Fruit fly (Drosophila melanogaster) whole organism, prepupa: Measurements from ENCODE around the gene CG9184.

Experiments
- Blimp-1 ChIP-seq: fragments of 200-800 bp; sonication (Bioruptor generic); optimal IDR thresholded peaks from 3 replicates; lab custom pipeline; 2017; ENCODE audit warnings: missing biosample characterization, missing genetic modification characterization, mild to moderate bottlenecking, moderate library complexity, missing genetic modification reagents
- CG10631 ChIP-seq: fragments of 200-800 bp; sonication (Bioruptor generic); optimal IDR thresholded peaks from 2 replicates; lab custom pipeline; 2016; ENCODE audit warnings: missing biosample characterization, missing genetic modification characterization
- CG11902 ChIP-seq: fragments of 200-800 bp; sonication (Bioruptor generic); optimal IDR thresholded peaks from 3 replicates; lab custom pipeline; 2016; ENCODE audit warnings: missing biosample characterization, missing genetic modification characterization
- CG15336 ChIP-seq: fragments of 200-800 bp; sonication (Bioruptor generic); IDR thresholded peaks from 2 replicates; pipeline ENCODE4 v1.3.6; 2022; ENCODE audit warnings: missing biosample characterization, missing genetic modification characterization
- CG1621 ChIP-seq: fragments of 200-800 bp; sonication (Bioruptor generic); optimal IDR thresholded peaks from 3 replicates; lab custom pipeline; 2018; ENCODE audit warnings: missing biosample characterization, mild to moderate bottlenecking, missing genetic modification characterization
- CG3032 ChIP-seq: fragments of 200-800 bp; optimal IDR thresholded peaks from 2 replicates; lab custom pipeline; 2019; ENCODE audit warnings: missing biosample characterization, mild to moderate bottlenecking, missing genetic modification characterization, moderate library complexity
- CG31627 ChIP-seq: fragments of 200-800 bp; sonication (Bioruptor generic); optimal IDR thresholded peaks from 3 replicates; lab custom pipeline; 2016; ENCODE audit warnings: missing biosample characterization, missing genetic modification characterization
- CG32006 ChIP-seq: fragments of 200-800 bp; sonication (Bioruptor generic); optimal IDR thresholded peaks from 3 replicates; lab custom pipeline; 2017; ENCODE audit warnings: missing biosample characterization, mild to moderate bottlenecking, missing genetic modification characterization
- CG34406 ChIP-seq: fragments of 200-800 bp; sonication (Bioruptor generic); optimal IDR thresholded peaks from 3 replicates; lab custom pipeline; 2016; ENCODE audit warnings: missing biosample characterization, missing genetic modification characterization
- CG6163 ChIP-seq: fragments of 200-800 bp; sonication (Bioruptor generic); IDR thresholded peaks from 3 replicates; pipeline ENCODE4 v1.3.6; 2022; ENCODE audit warnings: missing biosample characterization, missing genetic modification characterization
- CG6792 ChIP-seq: fragments of 200-800 bp; sonication (Bioruptor generic); optimal IDR thresholded peaks from 3 replicates; lab custom pipeline; 2016; ENCODE audit warnings: missing biosample characterization, missing genetic modification characterization
- CG6808 ChIP-seq: fragments of 200-800 bp; sonication (Bioruptor generic); optimal IDR thresholded peaks from 3 replicates; lab custom pipeline; 2017; ENCODE audit warnings: missing biosample characterization, missing genetic modification characterization, mild to moderate bottlenecking, moderate library complexity, missing genetic modification reagents
- CG7368 ChIP-seq: fragments of 200-800 bp; sonication (Bioruptor generic); optimal IDR thresholded peaks from 3 replicates; lab custom pipeline; 2016; ENCODE audit warnings: missing biosample characterization, missing genetic modification characterization
- CG8319 ChIP-seq: fragments of 200-800 bp; sonication (Bioruptor generic); optimal IDR thresholded peaks from 3 replicates; lab custom pipeline; 2016; ENCODE audit warnings: missing biosample characterization, missing genetic modification characterization
- CG9139 ChIP-seq: fragments of 200-800 bp; sonication (Bioruptor generic); optimal IDR thresholded peaks from 3 replicates; lab custom pipeline; 2017; ENCODE audit warnings: missing biosample characterization, mild to moderate bottlenecking, missing genetic modification characterization
- Eip75B ChIP-seq: fragments of 200-800 bp; sonication (Bioruptor generic); optimal IDR thresholded peaks from 3 replicates; lab custom pipeline; 2016; ENCODE audit warnings: missing biosample characterization, missing genetic modification characterization
- Eip93F ChIP-seq: fragments of 200-800 bp; sonication (Bioruptor generic); optimal IDR thresholded peaks from 2 replicates; lab custom pipeline; 2016; ENCODE audit warnings: missing biosample characterization, mild to moderate bottlenecking, missing genetic modification characterization
- Ets21C ChIP-seq: fragments of 200-800 bp; sonication (Bioruptor generic); optimal IDR thresholded peaks from 3 replicates; lab custom pipeline; 2016; ENCODE audit warnings: missing biosample characterization, missing genetic modification characterization
- Ets96B ChIP-seq: fragments of 200-800 bp; optimal IDR thresholded peaks from 2 replicates; lab custom pipeline; 2019; ENCODE audit warnings: missing biosample characterization, mild to moderate bottlenecking, missing genetic modification characterization, moderate library complexity
- Gug ChIP-seq: fragments of 200-800 bp; sonication (Bioruptor generic); IDR thresholded peaks from 2 replicates; pipeline ENCODE4 v1.3.6; 2022; ENCODE audit warnings: missing biosample characterization, missing genetic modification characterization
- Hr38 ChIP-seq: sonication (Bioruptor generic); optimal IDR thresholded peaks from 2 replicates; lab custom pipeline; 2016; ENCODE audit warnings: missing biosample characterization, missing genetic modification characterization
- Hr39 ChIP-seq: fragments of 200-800 bp; sonication (Bioruptor generic); optimal IDR thresholded peaks from 2 replicates; lab custom pipeline; 2016; ENCODE audit warnings: missing biosample characterization, missing genetic modification characterization
- Hr4 ChIP-seq: fragments of 200-800 bp; sonication (Bioruptor generic); optimal IDR thresholded peaks from 3 replicates; lab custom pipeline; 2016; ENCODE audit warnings: missing biosample characterization, missing genetic modification characterization
- Lpt ChIP-seq: fragments of 200-800 bp; sonication (Bioruptor generic); optimal IDR thresholded peaks from 3 replicates; lab custom pipeline; 2016; ENCODE audit warnings: missing biosample characterization, missing genetic modification characterization
- Met ChIP-seq: fragments of 200-800 bp; sonication (Bioruptor generic); optimal IDR thresholded peaks from 3 replicates; lab custom pipeline; 2016; ENCODE audit warnings: missing biosample characterization, missing genetic modification characterization
- OdsH ChIP-seq: fragments of 200-800 bp; sonication (Bioruptor generic); optimal IDR thresholded peaks from 3 replicates; lab custom pipeline; 2016; ENCODE audit warnings: missing biosample characterization, missing genetic modification characterization
- Smox ChIP-seq: fragments of 200-800 bp; sonication (Bioruptor generic); optimal IDR thresholded peaks from 3 replicates; lab custom pipeline; 2016; ENCODE audit warnings: missing biosample characterization, missing genetic modification characterization
- Sox102F ChIP-seq: fragments of 200-800 bp; sonication (Bioruptor generic); optimal IDR thresholded peaks from 2 replicates; lab custom pipeline; 2016; ENCODE audit warnings: missing biosample characterization, mild to moderate bottlenecking, missing genetic modification characterization
- Sox14 ChIP-seq: fragments of 200-800 bp; sonication (Bioruptor generic); optimal IDR thresholded peaks from 3 replicates; lab custom pipeline; 2016; ENCODE audit warnings: missing biosample characterization, missing genetic modification characterization
- Sox15 ChIP-seq: fragments of 200-800 bp; sonication (Bioruptor generic); optimal IDR thresholded peaks from 3 replicates; lab custom pipeline; 2016; ENCODE audit warnings: missing biosample characterization, missing genetic modification characterization
- acj6 ChIP-seq: fragments of 200-800 bp; sonication (Bioruptor generic); optimal IDR thresholded peaks from 3 replicates; lab custom pipeline; 2016; ENCODE audit warnings: missing biosample characterization, missing genetic modification characterization
- cyc ChIP-seq: fragments of 200-800 bp; sonication (Bioruptor generic); optimal IDR thresholded peaks from 3 replicates; lab custom pipeline; 2016; ENCODE audit warnings: missing biosample characterization, missing genetic modification characterization
- dac ChIP-seq: fragments of 200-800 bp; sonication (Bioruptor generic); optimal IDR thresholded peaks from 2 replicates; lab custom pipeline; 2017; ENCODE audit warnings: missing biosample characterization, mild to moderate bottlenecking, missing genetic modification characterization
- dsx ChIP-seq: fragments of 200-800 bp; optimal IDR thresholded peaks from 3 replicates; lab custom pipeline; 2019; ENCODE audit warnings: missing biosample characterization, mild to moderate bottlenecking, missing genetic modification characterization, moderate library complexity; ENCODE audit not compliant: poor library complexity, severe bottlenecking
- eg ChIP-seq: fragments of 200-800 bp; sonication (Bioruptor generic); IDR thresholded peaks from 3 replicates; pipeline ENCODE4 v1.3.6; 2022; ENCODE audit warnings: missing biosample characterization, missing genetic modification characterization
- fkh ChIP-seq: fragments of 200-800 bp; sonication (Bioruptor generic); optimal IDR thresholded peaks from 3 replicates; lab custom pipeline; 2017; ENCODE audit warnings: missing biosample characterization, mild to moderate bottlenecking, missing genetic modification characterization, moderate library complexity
- net ChIP-seq: fragments of 200-800 bp; sonication (Bioruptor generic); optimal IDR thresholded peaks from 3 replicates; lab custom pipeline; 2016; ENCODE audit warnings: missing biosample characterization, missing genetic modification characterization
- pdm3 ChIP-seq: fragments of 200-800 bp; sonication (Bioruptor generic); optimal IDR thresholded peaks from 3 replicates; lab custom pipeline; 2016; ENCODE audit warnings: missing biosample characterization, missing genetic modification characterization
- salr ChIP-seq, 2 experiments: fragments of 200-800 bp; sonication (Bioruptor generic); optimal IDR thresholded peaks; 3 replicates each; lab custom pipeline; 2016 to 2018; ENCODE audit warnings: missing biosample characterization in 2 of 2, missing genetic modification characterization in 2 of 2, mild to moderate bottlenecking in 1 of 2
- spab ChIP-seq: fragments of 200-800 bp; sonication (Bioruptor generic); optimal IDR thresholded peaks from 2 replicates; lab custom pipeline; 2017; ENCODE audit warnings: missing biosample characterization, mild to moderate bottlenecking, missing genetic modification characterization, missing genetic modification reagents
- ss ChIP-seq, 2 experiments: fragments of 200-800 bp; sonication (Bioruptor generic); optimal IDR thresholded peaks; 2 replicates in 1 of 2; 3 replicates in 1 of 2; lab custom pipeline; 2017 to 2018; ENCODE audit warnings: mild to moderate bottlenecking in 2 of 2, missing biosample characterization in 2 of 2, missing genetic modification characterization in 2 of 2, moderate library complexity in 1 of 2
- svp ChIP-seq: fragments of 200-800 bp; sonication (Bioruptor generic); peaks from one replicate; lab custom pipeline; 2016; ENCODE audit warnings: missing biosample characterization, missing genetic modification characterization
- topi ChIP-seq: fragments of 200-800 bp; sonication (Bioruptor generic); optimal IDR thresholded peaks from 3 replicates; lab custom pipeline; 2016; ENCODE audit warnings: missing biosample characterization, missing genetic modification characterization

The CG9184 gene

DNA sequence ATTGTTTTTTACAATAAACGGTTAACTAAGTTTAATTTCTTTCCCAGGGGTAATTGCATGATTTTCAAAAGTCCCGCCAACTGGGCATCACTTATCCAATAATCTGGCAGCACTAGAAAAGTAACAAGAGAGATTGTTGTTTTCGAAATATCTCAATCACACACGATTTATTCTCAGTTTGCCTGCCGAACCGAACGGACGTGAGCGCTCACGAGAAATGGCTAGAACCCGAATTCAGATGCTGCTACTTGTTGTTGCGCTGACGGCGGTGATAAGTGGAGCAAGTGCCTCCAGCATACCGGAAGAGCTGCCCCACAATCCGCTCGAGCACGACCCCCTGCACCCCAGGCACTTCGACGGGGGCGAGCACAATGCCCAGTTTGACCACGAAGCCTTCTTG lies 24.1 kb downstream of the CG9184 start, which contains the start of gene scf (continued):
- TF ChIP-seq CG6808 (peak; percentile 100), pdm3 (no peak)

DNA sequence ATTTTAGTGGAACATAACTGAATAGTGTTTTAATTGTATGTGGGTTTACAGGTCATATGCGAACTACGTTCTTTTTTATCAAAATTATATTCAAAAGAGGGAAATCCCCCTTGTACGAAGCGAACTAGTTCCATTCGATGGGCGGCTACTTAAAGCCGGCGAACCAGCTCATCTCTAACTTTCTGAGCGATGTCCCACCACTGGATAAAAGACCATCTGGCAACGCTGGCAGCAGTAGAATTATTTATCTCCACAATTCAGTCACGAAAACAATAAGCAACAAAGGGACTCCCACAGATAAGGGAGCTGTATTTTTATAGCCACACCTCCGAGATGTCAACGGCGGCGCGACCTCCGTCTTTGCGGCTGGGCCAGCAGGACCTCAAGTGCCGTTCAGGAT lies 26.9 kb downstream of the CG9184 start, which contains the start of gene Rabex-5:
Gene Rabex-5 (plus strand): TSS at position 221 of the 400 bp plus-strand sequence.
- no peak for TF ChIP-seq CG6792 (GFP tag; lab: Kevin White, UChicago)
- no peak for TF ChIP-seq pdm3
- TF ChIP-seq CG15336 (GFP tag; lab: Robert Waterston, UW), result 0 out of 2 replicates have a peak, but pooled peaks have one; percentile 22
- TF ChIP-seq Hr38 (GFP tag; lab: Kevin White, UChicago), result no peak
- TF ChIP-seq acj6, result peak; percentile 12
- TF ChIP-seq Ets21C (GFP tag; lab: Kevin White, UChicago), result peak; percentile 13
- peak; percentile 41 for TF ChIP-seq CG31627 (GFP tag; lab: Kevin White, UChicago)
- TF ChIP-seq Smox (GFP tag; lab: Kevin White, UChicago), result no peak
- peak; percentile 35 for TF ChIP-seq Hr39
- TF ChIP-seq cyc, result peak; percentile 19
- TF ChIP-seq eg (GFP tag; lab: Robert Waterston, UW), result 0 out of 3 replicates have a peak, but pooled peaks have one; percentile 16
- peak; percentile 90 for TF ChIP-seq svp (GFP tag; lab: Kevin White, UChicago)
- TF ChIP-seq CG6163 (GFP tag; lab: Robert Waterston, UW), result no peak
- peak; percentile 75 for TF ChIP-seq Sox14
- peak; percentile 43 for TF ChIP-seq CG6808

DNA sequence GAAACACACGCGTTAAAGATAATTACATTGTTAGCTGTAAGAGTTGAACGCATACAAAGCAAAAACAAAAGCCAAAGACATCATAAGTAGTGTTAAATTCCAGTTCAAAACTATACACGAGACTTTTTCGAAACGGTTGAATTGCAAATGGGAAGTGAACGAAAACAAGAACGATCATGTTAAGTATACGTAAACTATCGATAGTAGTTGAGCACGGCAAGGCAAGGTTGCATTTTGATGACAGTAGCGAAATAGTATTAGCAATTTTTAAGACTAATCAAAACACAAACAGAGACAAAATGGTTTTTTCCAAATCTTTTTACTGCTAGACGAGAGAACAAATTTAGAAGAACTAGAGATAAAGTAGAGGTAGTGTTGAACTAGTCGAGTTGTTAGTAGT lies 27.8 kb downstream of the CG9184 start:
- TF ChIP-seq spab (no peak), CG6163 (GFP tag; lab: Robert Waterston, UW) (no peak), Blimp-1 (GFP tag; lab: Kevin White, UChicago) (no peak), Met (no peak), Ets21C (GFP tag; lab: Kevin White, UChicago) (no peak), Hr39 (no peak), dac (no peak), Ets96B (tag; lab: Kevin White, UChicago) (no peak), Gug (no peak), acj6 (no peak), Lpt (GFP tag; lab: Kevin White, UChicago) (no peak), Sox102F (no peak), CG7368 (no peak), CG11902 (GFP tag; lab: Kevin White, UChicago) (no peak), topi (no peak), CG3032 (tag; lab: Kevin White, UChicago) (no peak)
- TF ChIP-seq, all 60 proteins: peak for 0

DNA sequence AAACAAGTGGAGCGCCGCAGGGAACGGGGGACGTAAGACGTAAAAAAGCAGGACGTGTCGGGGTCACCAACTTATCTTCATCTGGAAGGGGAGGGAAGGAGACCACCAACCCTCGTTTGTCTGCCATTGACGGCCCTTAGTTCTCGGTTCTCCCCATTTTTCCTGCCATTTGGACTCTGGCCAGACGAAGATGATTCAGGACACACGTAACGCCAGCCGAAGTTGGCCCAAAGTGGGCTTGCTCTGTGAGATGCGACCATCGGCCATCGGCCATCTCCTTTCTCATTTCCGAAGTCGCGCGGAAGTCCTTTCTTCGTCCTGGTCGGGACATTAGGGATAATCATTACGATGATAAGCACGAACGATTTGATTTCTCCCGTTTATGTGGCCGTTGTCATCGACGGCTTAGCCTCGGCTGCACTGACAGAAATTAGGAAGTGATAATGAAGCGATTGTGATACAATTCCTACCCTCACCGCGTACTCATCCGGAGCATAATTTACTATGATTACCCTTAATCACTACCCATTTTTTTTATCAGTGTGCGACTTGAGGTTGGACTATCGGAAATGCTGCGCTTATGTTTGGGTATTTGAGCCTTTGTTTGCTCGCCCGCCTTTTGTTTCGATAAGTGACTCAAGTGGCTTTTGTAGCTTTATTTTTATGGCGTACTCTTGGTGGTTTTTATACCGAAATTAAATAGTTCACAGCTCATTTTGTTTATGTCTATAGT lies 41.5 kb downstream of the CG9184 start:
- TF ChIP-seq Eip75B (GFP tag; lab: Kevin White, UChicago) (no peak), CG34406 (GFP tag; lab: Kevin White, UChicago) (no peak), Ets96B (tag; lab: Kevin White, UChicago) (no peak), CG1621 (no peak), CG32006 (GFP tag; lab: Kevin White, UChicago) (no peak), topi (no peak), Sox15 (no peak), CG15336 (GFP tag; lab: Robert Waterston, UW) (no peak), spab (no peak)

DNA sequence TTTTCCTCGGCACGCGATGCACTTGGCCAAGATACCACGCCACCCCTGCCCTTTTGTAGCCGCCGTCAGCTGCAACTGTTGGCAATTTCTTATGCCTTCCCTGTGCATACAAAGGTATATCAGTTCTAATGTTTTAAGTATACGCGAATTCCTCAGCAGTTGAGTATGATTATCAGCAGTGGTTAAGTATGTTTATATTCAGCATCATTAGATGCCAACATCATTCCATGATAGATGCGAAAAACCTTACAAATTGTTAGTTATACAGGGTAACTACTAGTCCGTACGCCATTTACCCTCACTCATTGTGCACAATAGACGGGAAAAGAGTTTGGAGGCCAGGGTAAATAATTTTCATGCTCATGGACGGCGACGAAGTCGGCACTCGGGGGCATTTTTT lies 42.9 kb downstream of the CG9184 start:
- TF ChIP-seq topi, result no peak
- TF ChIP-seq CG10631 (GFP tag; lab: Kevin White, UChicago), result peak; percentile 21
- peak; percentile 15 to 22 for TF ChIP-seq salr (GFP tag; optimal IDR thresholded peaks at IDR 0.05; lab: Kevin White, UChicago)
- peak; percentile 21 for TF ChIP-seq net (GFP tag; lab: Kevin White, UChicago)
- TF ChIP-seq Hr38 (GFP tag; lab: Kevin White, UChicago), result no peak
- no peak for TF ChIP-seq CG8319 (GFP tag; lab: Kevin White, UChicago)
- TF ChIP-seq Blimp-1 (GFP tag; lab: Kevin White, UChicago), result no peak
- no peak for TF ChIP-seq dsx (GFP tag; lab: Kevin White, UChicago)
- no peak for TF ChIP-seq fkh (GFP tag; lab: Kevin White, UChicago)
- peak; percentile 62 for TF ChIP-seq CG15336 (GFP tag; lab: Robert Waterston, UW)
- TF ChIP-seq cyc, result no peak
- no peak for TF ChIP-seq CG11902 (GFP tag; lab: Kevin White, UChicago)
- peak; percentile 47 for TF ChIP-seq OdsH (GFP tag; lab: Kevin White, UChicago)
- peak; percentile 52 for TF ChIP-seq Hr4 (GFP tag; lab: Kevin White, UChicago)
- no peak for TF ChIP-seq CG9139 (GFP tag; lab: Kevin White, UChicago)
- peak; percentile 3 to 15 for TF ChIP-seq ss (GFP tag; optimal IDR thresholded peaks at IDR 0.05; lab: Kevin White, UChicago)
- TF ChIP-seq Sox15, result no peak
- peak; percentile 16 for TF ChIP-seq Lpt (GFP tag; lab: Kevin White, UChicago)
- TF ChIP-seq Ets21C (GFP tag; lab: Kevin White, UChicago), result no peak
- peak; percentile 4 for TF ChIP-seq Smox (GFP tag; lab: Kevin White, UChicago)
- TF ChIP-seq Eip93F, result no peak
